Worm (Caenorhabditis elegans): ENCODE data around the gene F14H3.4.

The F14H3.4 gene

ce11 chrV:16071167-16071566 is 16.3 kb upstream of the F14H3.4 start, which contains the start of gene nhr-176 (continued):
- TF ChIP-seq nhr-25 (tag; optimal IDR thresholded peaks at IDR 0.05; ENCODE audit: borderline replicate concordance, insufficient read depth) (no peak), lin-38 (GFP tag; IDR thresholded peaks at IDR 0.05) (no peak), ztf-11 (tag; optimal IDR thresholded peaks at IDR 0.05) (no peak), Y75B8A.6 (GFP tag; IDR thresholded peaks at IDR 0.05) (no peak), mdl-1 (tag; optimal IDR thresholded peaks at IDR 0.05) (no peak), unc-130 (GFP tag; optimal IDR thresholded peaks at IDR 0.05) (no peak), nhr-10 (tag; optimal IDR thresholded peaks at IDR 0.05) (no peak), T26A8.4 (GFP tag; IDR thresholded peaks at IDR 0.05) (no peak), mdt-29 (GFP tag; IDR thresholded peaks at IDR 0.05) (no peak), F49E8.2 (tag; optimal IDR thresholded peaks at IDR 0.05; ENCODE audit: borderline replicate concordance) (no peak), jun-1 (tag; optimal IDR thresholded peaks at IDR 0.05) (no peak), aha-1 (tag) (no peak), skn-1 (tag; optimal IDR thresholded peaks at IDR 0.05) (no peak), pqm-1 (tag; optimal IDR thresholded peaks at IDR 0.05) (peak; percentile 23), nhr-237 (tag; optimal IDR thresholded peaks at IDR 0.05) (no peak), attf-4 (tag; optimal IDR thresholded peaks at IDR 0.05) (no peak), lin-29 (GFP tag; IDR thresholded peaks at IDR 0.05) (no peak), Y5F2A.4 (GFP tag; optimal IDR thresholded peaks at IDR 0.05) (no peak), lin-13 (GFP tag; optimal IDR thresholded peaks at IDR 0.05) (no peak)

DNA sequence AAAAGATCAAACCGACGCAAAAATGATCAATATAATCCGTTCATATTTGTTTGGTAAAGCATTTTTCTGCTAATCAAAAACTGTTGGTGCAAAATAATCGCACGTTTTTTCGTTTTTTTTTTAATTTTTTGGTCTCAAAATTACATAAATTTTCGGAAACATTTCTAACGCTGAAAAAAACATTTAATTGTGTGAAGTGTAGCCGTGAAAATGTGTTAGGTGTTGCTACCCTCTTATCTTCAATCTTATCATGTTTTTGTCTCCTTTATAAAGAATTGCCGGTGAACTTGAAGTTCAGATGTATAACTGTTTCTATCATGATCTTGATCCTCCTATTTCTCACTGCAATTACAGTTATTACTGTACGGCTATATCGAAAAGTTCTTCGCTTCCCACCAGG is 14.1 kb upstream of the F14H3.4 start, which contains the start of gene cyp-35D1:
Gene cyp-35D1, plus strand, starts transcription at position 301 of the 400 bp plus-strand sequence.
- TF ChIP-seq R02D3.7 (tag; optimal IDR thresholded peaks at IDR 0.05) (no peak), mep-1 (tag; optimal IDR thresholded peaks at IDR 0.05) (no peak)

- TF ChIP-seq dmd-8 (GFP tag; IDR thresholded peaks at IDR 0.05): no peak
- TF ChIP-seq hmg-1.1 (GFP tag; IDR thresholded peaks at IDR 0.05): no peak
- TF ChIP-seq sdz-12 (GFP tag; optimal IDR thresholded peaks at IDR 0.05): no peak
- TF ChIP-seq R02D3.7 (tag; optimal IDR thresholded peaks at IDR 0.05): no peak
- no peak for TF ChIP-seq zag-1 (tag; optimal IDR thresholded peaks at IDR 0.05)
- TF ChIP-seq mxl-2 (GFP tag; conservative IDR thresholded peaks at IDR 0.05): no peak
- no peak for TF ChIP-seq lin-29 (GFP tag; IDR thresholded peaks at IDR 0.05)
- no peak for TF ChIP-seq fos-1 (tag; optimal IDR thresholded peaks at IDR 0.05)
- no peak for TF ChIP-seq madf-5 (GFP tag; IDR thresholded peaks at IDR 0.05)
- TF ChIP-seq lsy-2 (tag; optimal IDR thresholded peaks at IDR 0.05): no peak
- no peak for TF ChIP-seq ztf-7 (tag; optimal IDR thresholded peaks at IDR 0.05)
- TF ChIP-seq ZK546.5 (tag; optimal IDR thresholded peaks at IDR 0.05): no peak
Measured at ce11 chrV:16062788-16063187, 7.9 kb upstream of the F14H3.4 start, which contains the start of gene F14H3.14. Gene F14H3.14 (minus strand): TSS chrV:16062888.

DNA sequence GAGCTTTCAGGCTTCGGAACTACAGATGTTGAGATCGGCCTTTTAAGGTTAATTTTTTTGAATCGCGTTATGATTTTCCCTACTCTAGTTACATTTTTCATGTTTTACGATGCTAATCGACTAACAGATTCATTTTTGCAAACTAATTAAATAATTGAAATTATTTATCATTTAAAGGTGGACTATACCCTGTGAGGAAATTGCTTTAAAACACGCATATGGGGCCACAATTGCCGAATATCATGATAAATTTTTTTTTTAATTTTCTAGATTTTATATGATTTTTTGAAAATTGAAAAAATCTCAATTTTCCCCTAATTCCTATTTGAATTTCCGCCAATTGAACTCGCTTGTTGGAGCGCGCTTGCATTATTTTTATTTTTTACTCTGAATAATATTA is 7.1 kb upstream of the F14H3.4 start, which contains the start of gene fbxa-100:
Gene fbxa-100, minus strand, starts transcription at position 101 of the 400 bp plus-strand sequence.
- TF ChIP-seq aha-1 (tag): peak; percentile 23
- TF ChIP-seq T20F7.1 (GFP tag; optimal IDR thresholded peaks at IDR 0.05): no peak

DNA sequence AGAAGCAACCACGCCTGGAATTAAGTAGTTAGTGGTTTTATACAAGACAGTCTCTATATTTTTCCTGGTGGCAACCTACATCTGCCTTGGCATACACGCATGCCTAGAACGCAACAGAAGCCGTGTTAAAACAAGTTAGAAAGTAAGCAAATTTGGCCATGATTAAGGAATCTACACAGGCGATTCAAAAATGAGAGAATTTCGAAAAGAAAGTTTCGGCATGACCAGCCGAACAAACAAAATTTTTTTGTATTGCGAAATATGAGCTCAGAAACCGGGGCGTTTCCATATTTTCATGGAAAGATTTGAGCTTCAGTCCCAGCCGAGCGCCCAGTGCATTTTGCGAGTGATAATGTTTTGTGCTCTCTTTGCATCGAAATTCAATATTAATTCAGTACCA is 5.3 kb upstream of the F14H3.4 start, which contains the start of gene F14H3.15:
Gene F14H3.15, minus strand, starts transcription at position 101 of the 400 bp plus-strand sequence.
- TF ChIP-seq D1046.2 (GFP tag; IDR thresholded peaks at IDR 0.05) (no peak), nhr-25 (tag; optimal IDR thresholded peaks at IDR 0.05; ENCODE audit: borderline replicate concordance, insufficient read depth) (no peak), lsy-2 (tag; optimal IDR thresholded peaks at IDR 0.05) (no peak), snpc-4 (tag; optimal IDR thresholded peaks at IDR 0.05) (no peak), zip-11 (GFP tag; IDR thresholded peaks at IDR 0.05) (no peak), saeg-2 (GFP tag; IDR thresholded peaks at IDR 0.05) (no peak), tag-97 (GFP tag; IDR thresholded peaks at IDR 0.05) (no peak), mep-1 (tag; optimal IDR thresholded peaks at IDR 0.05) (no peak), lir-3 (tag; optimal IDR thresholded peaks at IDR 0.05) (no peak), ceh-82 (tag; optimal IDR thresholded peaks at IDR 0.05) (no peak), lim-7 (GFP tag; IDR thresholded peaks at IDR 0.05) (no peak), ceh-32 (tag; optimal IDR thresholded peaks at IDR 0.05; ENCODE audit: poor library complexity) (no peak), duxl-1 (tag; optimal IDR thresholded peaks at IDR 0.05; ENCODE audit: poor library complexity) (no peak), hlh-11 (tag; optimal IDR thresholded peaks at IDR 0.05) (no peak), nhr-6 (tag; optimal IDR thresholded peaks at IDR 0.05) (no peak), lin-15B (tag; optimal IDR thresholded peaks at IDR 0.05) (no peak), snpc-1.2 (GFP tag; IDR thresholded peaks at IDR 0.05) (no peak), ceh-20 (GFP tag; IDR thresholded peaks at IDR 0.05) (no peak)
